Worm (Caenorhabditis elegans) whole organism, young adult: Measurements from ENCODE around the gene clec-197.
A peak's percentile ranks its signal among the peaks of the same experiment; 100 is the strongest.

Source experiments
- B0019.2 ChIP-seq: fragments of 200-800 bp; sonication (Bioruptor generic); conservative IDR thresholded peaks from 2 replicates; pipeline ENCODE4 v1.3.6; 2022; ENCODE audit warnings: missing genetic modification reagents, missing genetic modification characterization, missing compliant biosample characterization
- B0035.1 ChIP-seq: sonication (generic microtip); optimal IDR thresholded peaks from 2 replicates; lab custom pipeline; 2016; ENCODE audit warnings: missing genetic modification characterization, mild to moderate bottlenecking, missing compliant biosample characterization, missing genotype, missing genetic modification reagents
- B0336.3 ChIP-seq: fragments of 200-800 bp; sonication (Bioruptor generic); IDR thresholded peaks from 2 replicates; pipeline ENCODE4 v1.3.6; 2022; ENCODE audit warnings: missing genetic modification characterization, missing compliant biosample characterization
- C17E4.6 ChIP-seq: fragments of 200-800 bp; sonication (Bioruptor generic); IDR thresholded peaks from 2 replicates; pipeline ENCODE4 v1.3.6; 2022; ENCODE audit warnings: missing genetic modification reagents, missing genetic modification characterization, missing compliant biosample characterization
- F10E7.11 ChIP-seq: sonication (generic microtip); optimal IDR thresholded peaks from 2 replicates; lab custom pipeline; 2017; ENCODE audit warnings: mild to moderate bottlenecking, missing genetic modification characterization, moderate library complexity, missing compliant biosample characterization
- F22D6.2 ChIP-seq: sonication (generic microtip); optimal IDR thresholded peaks from 2 replicates; lab custom pipeline; 2016; ENCODE audit warnings: mild to moderate bottlenecking, missing genetic modification characterization, missing compliant biosample characterization
- F33H1.4 ChIP-seq: fragments of 200-800 bp; sonication (Bioruptor generic); IDR thresholded peaks from 2 replicates; pipeline ENCODE4 v1.3.6; 2022; ENCODE audit warnings: missing genetic modification reagents, missing genetic modification characterization, missing compliant biosample characterization
- F57A8.1 ChIP-seq: fragments of 200-800 bp; sonication (Bioruptor generic); optimal IDR thresholded peaks from 2 replicates; lab custom pipeline; 2018; ENCODE audit warnings: mild to moderate bottlenecking, missing genetic modification characterization, moderate library complexity, missing compliant biosample characterization
- F57C9.4 ChIP-seq: sonication (generic microtip); optimal IDR thresholded peaks from 2 replicates; lab custom pipeline; 2017; ENCODE audit warnings: mild to moderate bottlenecking, missing genetic modification characterization, missing compliant biosample characterization
- Y53F4B.3 ChIP-seq: fragments of 200-800 bp; sonication (Bioruptor generic); IDR thresholded peaks from 2 replicates; pipeline ENCODE4 v1.3.6; 2022; ENCODE audit warnings: missing genetic modification reagents, missing genetic modification characterization, missing compliant biosample characterization
- Y53G8AR.9 ChIP-seq: fragments of 200-800 bp; sonication (Bioruptor generic); conservative IDR thresholded peaks from 2 replicates; pipeline ENCODE4 v1.3.6; 2022; ENCODE audit warnings: missing genetic modification reagents, missing genetic modification characterization, missing compliant biosample characterization
- Y95B8A.8 ChIP-seq: fragments of 200-800 bp; sonication (Bioruptor generic); IDR thresholded peaks from 2 replicates; pipeline ENCODE4 v1.3.6; 2022; ENCODE audit warnings: missing genetic modification reagents, missing genetic modification characterization, missing compliant biosample characterization
- aptf-2 ChIP-seq: fragments of 200-800 bp; sonication (Bioruptor generic); conservative IDR thresholded peaks from 2 replicates; pipeline ENCODE4 v1.3.6; 2022; ENCODE audit warnings: missing genetic modification reagents, missing genetic modification characterization, missing compliant biosample characterization
- atf-7 ChIP-seq: sonication (generic microtip); optimal IDR thresholded peaks from 2 replicates; lab custom pipeline; 2017; ENCODE audit warnings: mild to moderate bottlenecking, missing genetic modification characterization, missing compliant biosample characterization
- attf-6 ChIP-seq: fragments of 200-800 bp; sonication (Bioruptor generic); IDR thresholded peaks from 2 replicates; pipeline ENCODE4 v1.3.6; 2022; ENCODE audit warnings: missing genetic modification reagents, missing genetic modification characterization, missing compliant biosample characterization
- cebp-2 ChIP-seq: fragments of 200-800 bp; sonication (Bioruptor generic); IDR thresholded peaks from 2 replicates; pipeline ENCODE4 v1.3.6; 2022; ENCODE audit warnings: missing genetic modification characterization, missing compliant biosample characterization
- ceh-100 ChIP-seq: fragments of 200-800 bp; sonication (Bioruptor generic); IDR thresholded peaks from 2 replicates; pipeline ENCODE4 v1.3.6; 2022; ENCODE audit warnings: missing genetic modification reagents, missing genetic modification characterization, missing compliant biosample characterization
- ceh-58 ChIP-seq: fragments of 200-800 bp; sonication (Bioruptor generic); IDR thresholded peaks from 2 replicates; pipeline ENCODE4 v1.3.6; 2022; ENCODE audit warnings: missing genetic modification characterization, missing compliant biosample characterization
- ceh-79 ChIP-seq: sonication (generic microtip); optimal IDR thresholded peaks from 2 replicates; lab custom pipeline; 2017; ENCODE audit warnings: mild to moderate bottlenecking, missing genetic modification characterization, missing compliant biosample characterization
- ceh-91 ChIP-seq: fragments of 200-800 bp; sonication (Bioruptor generic); IDR thresholded peaks from 2 replicates; pipeline ENCODE4 v1.3.6; 2022; ENCODE audit warnings: missing genetic modification reagents, missing genetic modification characterization, missing compliant biosample characterization
- die-1 ChIP-seq: sonication (generic microtip); optimal IDR thresholded peaks from 2 replicates; lab custom pipeline; 2016; ENCODE audit warnings: missing genotype, mild to moderate bottlenecking, missing genetic modification characterization, missing compliant biosample characterization
- dox-1 ChIP-seq: fragments of 200-800 bp; sonication (Bioruptor generic); IDR thresholded peaks from 2 replicates; pipeline ENCODE4 v1.3.6; 2022; ENCODE audit warnings: missing genetic modification reagents, missing genetic modification characterization, missing compliant biosample characterization
- dpl-1 ChIP-seq: fragments of 150-350 bp; optimal IDR thresholded peaks from 2 replicates; lab custom pipeline; 2014; ENCODE audit warnings: missing biosample characterization, missing genetic modification reagents, missing genetic modification characterization
- efl-1 ChIP-seq: fragments of 150-350 bp; optimal IDR thresholded peaks from 2 replicates; lab custom pipeline; 2014; ENCODE audit warnings: missing biosample characterization, missing genetic modification reagents, missing genetic modification characterization
- egl-44 ChIP-seq: fragments of 200-800 bp; sonication (Bioruptor generic); IDR thresholded peaks from 2 replicates; pipeline ENCODE4 v1.3.6; 2022; ENCODE audit warnings: missing genetic modification reagents, missing genetic modification characterization, missing compliant biosample characterization
- gei-17 ChIP-seq: fragments of 200-800 bp; sonication (Bioruptor generic); optimal IDR thresholded peaks from 2 replicates; lab custom pipeline; 2018; ENCODE audit warnings: mild to moderate bottlenecking, missing genetic modification characterization, missing compliant biosample characterization
- hlh-12 ChIP-seq: sonication (generic microtip); optimal IDR thresholded peaks from 2 replicates; lab custom pipeline; 2016; ENCODE audit warnings: missing genetic modification characterization, missing compliant biosample characterization
- hlh-26 ChIP-seq: fragments of 200-800 bp; sonication (Bioruptor generic); conservative IDR thresholded peaks from 2 replicates; pipeline ENCODE4 v1.3.6; 2022; ENCODE audit warnings: missing genetic modification reagents, missing genetic modification characterization, missing compliant biosample characterization
- hmg-20 ChIP-seq: fragments of 200-800 bp; sonication (Bioruptor generic); IDR thresholded peaks from 2 replicates; pipeline ENCODE4 v1.3.6; 2022; ENCODE audit warnings: missing genetic modification reagents, missing genetic modification characterization, missing compliant biosample characterization
- hrde-1 ChIP-seq: sonication (generic microtip); optimal IDR thresholded peaks from 2 replicates; lab custom pipeline; 2016; ENCODE audit warnings: missing genetic modification characterization, mild to moderate bottlenecking, missing compliant biosample characterization, moderate library complexity, missing genotype, missing genetic modification reagents, borderline replicate concordance
- hsf-1 ChIP-seq: fragments of 200-800 bp; sonication (Bioruptor generic); IDR thresholded peaks from 2 replicates; pipeline ENCODE4 v1.3.6; 2022; ENCODE audit warnings: missing genetic modification reagents, missing genetic modification characterization, missing compliant biosample characterization
- let-607 ChIP-seq, 2 experiments: fragments of 200-800 bp in 1 of 2; sonication (Bioruptor generic) in 1 of 2; sonication (generic microtip) in 1 of 2; optimal IDR thresholded peaks; 2 replicates each; lab custom pipeline; 2016 to 2018; ENCODE audit warnings: mild to moderate bottlenecking in 2 of 2, missing compliant biosample characterization in 2 of 2, missing genetic modification characterization in 2 of 2, moderate library complexity in 2 of 2, missing genotype in 1 of 2
- lin-40 ChIP-seq: sonication (generic microtip); optimal IDR thresholded peaks from 2 replicates; lab custom pipeline; 2016; ENCODE audit warnings: missing genetic modification characterization, mild to moderate bottlenecking, missing compliant biosample characterization, missing genotype, missing genetic modification reagents
- lir-1 ChIP-seq: fragments of 200-800 bp; sonication (Bioruptor generic); conservative IDR thresholded peaks from 2 replicates; pipeline ENCODE4 v1.3.6; 2022; ENCODE audit warnings: missing genetic modification reagents, missing genetic modification characterization, missing compliant biosample characterization
- lsl-1 ChIP-seq: fragments of 200-800 bp; sonication (Bioruptor generic); optimal IDR thresholded peaks from 2 replicates; lab custom pipeline; 2018; ENCODE audit warnings: mild to moderate bottlenecking, missing genetic modification characterization, moderate library complexity, missing compliant biosample characterization
- madf-6 ChIP-seq: fragments of 200-800 bp; sonication (Bioruptor generic); IDR thresholded peaks from 2 replicates; pipeline ENCODE4 v1.3.6; 2022; ENCODE audit warnings: missing genetic modification reagents, missing genetic modification characterization, missing compliant biosample characterization
- nfya-2 ChIP-seq: fragments of 200-800 bp; sonication (Bioruptor generic); IDR thresholded peaks from 2 replicates; pipeline ENCODE4 v1.3.6; 2022; ENCODE audit warnings: missing genetic modification reagents, missing genetic modification characterization, missing compliant biosample characterization
- nhr-120 ChIP-seq: fragments of 200-800 bp; sonication (Bioruptor generic); IDR thresholded peaks from 2 replicates; pipeline ENCODE4 v1.3.6; 2022; ENCODE audit warnings: missing genetic modification characterization, missing compliant biosample characterization
- rcor-1 ChIP-seq: fragments of 200-800 bp; sonication (Bioruptor generic); IDR thresholded peaks from 2 replicates; pipeline ENCODE4 v1.3.6; 2022; ENCODE audit warnings: missing genetic modification reagents, missing genetic modification characterization, missing compliant biosample characterization
- rec-8 ChIP-seq, 2 experiments: sonication (generic microtip); optimal IDR thresholded peaks; 2 replicates each; lab custom pipeline; 2016; ENCODE audit warnings: mild to moderate bottlenecking in 2 of 2, missing genetic modification characterization in 2 of 2, missing genetic modification reagents in 2 of 2, missing genotype in 2 of 2, missing biosample characterization in 1 of 2, missing compliant biosample characterization in 1 of 2, moderate library complexity in 1 of 2
- sea-2 ChIP-seq: fragments of 200-800 bp; sonication (Bioruptor generic); IDR thresholded peaks from 2 replicates; pipeline ENCODE4 v1.3.6; 2022; ENCODE audit warnings: missing genetic modification characterization, missing compliant biosample characterization
- snpc-1.3 ChIP-seq: sonication (generic microtip); optimal IDR thresholded peaks from 2 replicates; lab custom pipeline; 2017; ENCODE audit warnings: missing genetic modification characterization, mild to moderate bottlenecking, missing compliant biosample characterization, antibody characterized with exemption, moderate library complexity, missing genotype, missing genetic modification reagents; ENCODE audit not compliant: insufficient read depth
- snpc-3.4 ChIP-seq: sonication (generic microtip); optimal IDR thresholded peaks from 2 replicates; lab custom pipeline; 2017; ENCODE audit warnings: missing genetic modification characterization, mild to moderate bottlenecking, missing compliant biosample characterization, antibody characterized with exemption, moderate library complexity, missing genotype, missing genetic modification reagents
- snpc-4 ChIP-seq, 5 experiments: fragments of 150-350 bp in 1 of 5; sonication (generic microtip) in 4 of 5; optimal IDR thresholded peaks; 2 replicates each; lab custom pipeline; 2014 to 2018; ENCODE audit warnings: missing genetic modification characterization in 5 of 5, missing biosample characterization in 3 of 5, antibody characterized with exemption in 2 of 5, mild to moderate bottlenecking in 2 of 5, missing compliant biosample characterization in 2 of 5, missing genotype in 2 of 5, moderate library complexity in 2 of 5, missing genetic modification reagents in 1 of 5
- tbp1 ChIP-seq: fragments of 200-800 bp; sonication (Bioruptor generic); optimal IDR thresholded peaks from 2 replicates; lab custom pipeline; 2018; ENCODE audit warnings: mild to moderate bottlenecking, missing genetic modification characterization, missing compliant biosample characterization
- ztf-22 ChIP-seq: fragments of 200-800 bp; sonication (Bioruptor generic); optimal IDR thresholded peaks from 2 replicates; lab custom pipeline; 2018; ENCODE audit warnings: mild to moderate bottlenecking, missing genetic modification characterization, moderate library complexity, missing compliant biosample characterization
- ztf-3 ChIP-seq: fragments of 200-800 bp; sonication (Bioruptor generic); optimal IDR thresholded peaks from 2 replicates; lab custom pipeline; 2018; ENCODE audit warnings: mild to moderate bottlenecking, missing genetic modification characterization, missing compliant biosample characterization

clec-197 gene

ce11 chrIV:17380061-17380680 is 33.7 kb upstream of the clec-197 start, which contains the start of the genes C30H6.9 and dlat-2 (continued):
- no peak for TF ChIP-seq nhr-120 (GFP tag; lab: Robert Waterston, UW)
- no peak for TF ChIP-seq ceh-58 (GFP tag; lab: Robert Waterston, UW)
- no peak for TF ChIP-seq cebp-2 (GFP tag; lab: Robert Waterston, UW)
- no peak for TF ChIP-seq hlh-12 (tag; lab: Kevin White, UChicago)
- TF ChIP-seq ceh-100 (GFP tag; lab: Robert Waterston, UW): no peak
- TF ChIP-seq sea-2: no peak
- TF ChIP-seq hlh-26 (GFP tag; lab: Robert Waterston, UW): no peak
- no peak for TF ChIP-seq hrde-1 (tag; lab: Kevin White, UChicago)
- TF ChIP-seq hsf-1 (GFP tag; lab: Robert Waterston, UW): no peak
- TF ChIP-seq Y95B8A.8 (GFP tag; lab: Robert Waterston, UW): no peak
- TF ChIP-seq egl-44 (GFP tag; lab: Robert Waterston, UW): no peak
- no peak for TF ChIP-seq let-607 (tag; optimal IDR thresholded peaks at IDR 0.05; lab: Kevin White, UChicago)
- no peak for TF ChIP-seq rec-8 (tag; optimal IDR thresholded peaks at IDR 0.05; lab: Kevin White, UChicago)
- no peak for TF ChIP-seq Y53F4B.3 (GFP tag; lab: Robert Waterston, UW)
- no peak for TF ChIP-seq Y53G8AR.9 (GFP tag; lab: Robert Waterston, UW)
- no peak for TF ChIP-seq atf-7 (tag; lab: Kevin White, UChicago)
- no peak for TF ChIP-seq B0019.2 (GFP tag; lab: Robert Waterston, UW)
- peak; percentile 11 for TF ChIP-seq tbp1 (GFP tag; lab: Kevin White, UChicago)
- no peak for TF ChIP-seq gei-17 (GFP tag; lab: Kevin White, UChicago)
- no peak for TF ChIP-seq dpl-1 (GFP tag; lab: Kevin White, UChicago)
- no peak for TF ChIP-seq lin-40
- no peak for TF ChIP-seq ceh-79 (tag; lab: Kevin White, UChicago)
- TF ChIP-seq ztf-3 (GFP tag; lab: Kevin White, UChicago): no peak
- TF ChIP-seq snpc-3.4: no peak
- no peak for TF ChIP-seq ztf-22
- no peak for TF ChIP-seq F57C9.4 (tag; lab: Kevin White, UChicago)
- TF ChIP-seq C17E4.6 (GFP tag; lab: Robert Waterston, UW): no peak
- peak; percentile 73 for TF ChIP-seq lsl-1 (GFP tag; lab: Kevin White, UChicago)
- no peak for TF ChIP-seq B0035.1
- TF ChIP-seq F33H1.4: peak; percentile 80
- TF ChIP-seq B0336.3 (GFP tag; lab: Robert Waterston, UW): no peak
- no peak for TF ChIP-seq snpc-1.3 (tag; lab: Kevin White, UChicago)
- TF ChIP-seq die-1 (tag; lab: Kevin White, UChicago): no peak
- TF ChIP-seq nfya-2: no peak
- TF ChIP-seq hmg-20: no peak
- no peak for TF ChIP-seq F10E7.11 (tag; lab: Kevin White, UChicago)
- TF ChIP-seq attf-6 (GFP tag; lab: Robert Waterston, UW): peak; percentile 65; the same call in 1 of the 2 replicates
- peak; percentile 44; the same call in 1 of the 2 replicates for TF ChIP-seq dox-1 (GFP tag; lab: Robert Waterston, UW)
- no peak for TF ChIP-seq lir-1 (GFP tag; lab: Robert Waterston, UW)
- TF ChIP-seq aptf-2 (GFP tag; lab: Robert Waterston, UW): no peak
- TF ChIP-seq madf-6 (GFP tag; lab: Robert Waterston, UW): peak; percentile 62
- no peak for TF ChIP-seq rcor-1
- TF ChIP-seq F57A8.1 (GFP tag; lab: Kevin White, UChicago): no peak
- no peak for TF ChIP-seq ceh-91 (GFP tag; lab: Robert Waterston, UW)
- no peak for TF ChIP-seq F22D6.2 (tag; lab: Kevin White, UChicago)
- no peak for TF ChIP-seq efl-1 (GFP tag; lab: Kevin White, UChicago)
- peak; percentile 24 for TF ChIP-seq snpc-4 (GFP tag; optimal IDR thresholded peaks at IDR 0.05; lab: Kevin White, UChicago)
- peak in 3 of 4 experiments; percentile 72 to 84 (median 83) for TF ChIP-seq snpc-4 (tag; optimal IDR thresholded peaks at IDR 0.05; lab: Kevin White, UChicago)
